Fruit fly (Drosophila melanogaster) S2 (cell line): Measurements from ENCODE around the gene Lint-O.

Experiments used
- CG8478 ChIP-seq: fragments of >200 bp; optimal IDR thresholded peaks from 2 replicates; lab custom pipeline; 2018
- CTCF ChIP-seq, 2 experiments: fragments of >200 bp; optimal IDR thresholded peaks; 2 replicates each; lab custom pipeline; 2018

- no peak for TF ChIP-seq CG8478 (lab: Kevin White, UChicago)
- TF ChIP-seq CTCF (optimal IDR thresholded peaks at IDR 0.05; lab: Kevin White, UChicago), result no peak
Observed at dm6 chrX:2693786-2694185, 4.7 kb upstream of the Lint-O start, which contains the start of gene dyw.
